Worm (Caenorhabditis elegans) whole organism, L2 larva: Measurements from ENCODE around the gene gcst-1.
A peak's percentile ranks its signal among the peaks of the same experiment; 100 is the strongest.

Source experiments
- C34F6.9 ChIP-seq: fragments of 150-350 bp; optimal IDR thresholded peaks from 2 replicates; lab custom pipeline; 2014; ENCODE audit warnings: missing biosample characterization, missing genetic modification characterization
- F13H6.1 ChIP-seq: sonication (generic microtip); optimal IDR thresholded peaks from 2 replicates; lab custom pipeline; 2016; ENCODE audit warnings: missing genetic modification characterization, missing compliant biosample characterization
- Y55F3AM.14 ChIP-seq: fragments of 200-800 bp; sonication (Bioruptor generic); optimal IDR thresholded peaks from 2 replicates; lab custom pipeline; 2018; ENCODE audit warnings: mild to moderate bottlenecking, missing genetic modification characterization, missing compliant biosample characterization
- aly-2 ChIP-seq: fragments of 150-350 bp; optimal IDR thresholded peaks from 2 replicates; lab custom pipeline; 2014; ENCODE audit warnings: missing biosample characterization, missing genetic modification characterization
- ama-1 ChIP-seq: fragments of 150-350 bp; optimal IDR thresholded peaks from 2 replicates; lab custom pipeline; 2018; ENCODE audit warnings: inconsistent platforms
- blmp-1 ChIP-seq: sonication (generic microtip); optimal IDR thresholded peaks from 2 replicates; lab custom pipeline; 2017; ENCODE audit warnings: missing genetic modification characterization, mild to moderate bottlenecking, missing compliant biosample characterization, antibody characterized with exemption, moderate library complexity; ENCODE audit not compliant: insufficient read depth
- ceh-16 ChIP-seq: fragments of 150-350 bp; optimal IDR thresholded peaks from 2 replicates; lab custom pipeline; 2014; ENCODE audit warnings: missing biosample characterization, missing genetic modification characterization
- ceh-82 ChIP-seq: fragments of 150-350 bp; optimal IDR thresholded peaks from 2 replicates; lab custom pipeline; 2014; ENCODE audit warnings: missing biosample characterization, missing genetic modification characterization
- elt-3 ChIP-seq: sonication (generic microtip); optimal IDR thresholded peaks from 2 replicates; lab custom pipeline; 2017; ENCODE audit warnings: missing biosample characterization, missing genetic modification characterization
- gmeb-1 ChIP-seq: fragments of 150-350 bp; optimal IDR thresholded peaks from 2 replicates; lab custom pipeline; 2014; ENCODE audit warnings: missing biosample characterization, missing genetic modification characterization
- lin-11 ChIP-seq: fragments of 150-350 bp; sonication (generic microtip); optimal IDR thresholded peaks from 2 replicates; lab custom pipeline; 2014; ENCODE audit warnings: missing biosample characterization, missing genetic modification characterization, inconsistent platforms, mixed read lengths
- lin-13 ChIP-seq: fragments of 150-350 bp; optimal IDR thresholded peaks from 2 replicates; lab custom pipeline; 2014; ENCODE audit warnings: missing biosample characterization, missing genetic modification reagents, missing genetic modification characterization
- lin-39 ChIP-seq: fragments of 150-350 bp; optimal IDR thresholded peaks from 2 replicates; lab custom pipeline; 2014; ENCODE audit warnings: missing biosample characterization, missing genetic modification reagents, missing genetic modification characterization
- lsy-2 ChIP-seq, 2 experiments: fragments of 150-350 bp in 1 of 2; sonication (generic microtip) in 1 of 2; optimal IDR thresholded peaks; 2 replicates each; lab custom pipeline; 2014 to 2017; ENCODE audit warnings: missing biosample characterization in 2 of 2, missing genetic modification characterization in 2 of 2
- mbf-1 ChIP-seq: sonication (generic microtip); optimal IDR thresholded peaks from 2 replicates; lab custom pipeline; 2017; ENCODE audit warnings: missing biosample characterization, missing genetic modification characterization
- mdl-1 ChIP-seq, 2 experiments: fragments of 150-350 bp in 1 of 2; sonication (generic microtip) in 1 of 2; optimal IDR thresholded peaks; 2 replicates each; lab custom pipeline; 2017; ENCODE audit warnings: missing biosample characterization in 2 of 2, missing genetic modification characterization in 2 of 2
- nhr-21 ChIP-seq: fragments of 150-350 bp; optimal IDR thresholded peaks from 2 replicates; lab custom pipeline; 2014; ENCODE audit warnings: missing biosample characterization, missing genetic modification characterization
- nhr-23 ChIP-seq: fragments of 150-350 bp; optimal IDR thresholded peaks from 2 replicates; lab custom pipeline; 2014; ENCODE audit warnings: missing biosample characterization, missing genetic modification reagents, missing genetic modification characterization
- nhr-237 ChIP-seq: fragments of 150-350 bp; optimal IDR thresholded peaks from 2 replicates; lab custom pipeline; 2014; ENCODE audit warnings: missing biosample characterization, missing genetic modification characterization
- nhr-25 ChIP-seq: fragments of 150-350 bp; sonication (generic microtip); optimal IDR thresholded peaks from 3 replicates; lab custom pipeline; 2014; ENCODE audit warnings: missing biosample characterization, missing genetic modification characterization
- nhr-77 ChIP-seq: fragments of 150-350 bp; optimal IDR thresholded peaks from 2 replicates; lab custom pipeline; 2014; ENCODE audit warnings: missing biosample characterization, missing genetic modification characterization
- sem-4 ChIP-seq: fragments of 150-350 bp; optimal IDR thresholded peaks from 2 replicates; lab custom pipeline; 2014; ENCODE audit warnings: missing biosample characterization, missing genetic modification reagents, missing genetic modification characterization
- sma-9 ChIP-seq, 2 experiments: fragments of 150-350 bp in 1 of 2; sonication (generic microtip) in 1 of 2; optimal IDR thresholded peaks; 2 replicates each; lab custom pipeline; 2014 to 2016; ENCODE audit warnings: missing genetic modification characterization in 2 of 2, mild to moderate bottlenecking in 1 of 2, missing biosample characterization in 1 of 2, missing compliant biosample characterization in 1 of 2, missing genetic modification reagents in 1 of 2, moderate library complexity in 1 of 2
- snpc-4 ChIP-seq: fragments of 150-350 bp; optimal IDR thresholded peaks from 2 replicates; lab custom pipeline; 2014; ENCODE audit warnings: missing biosample characterization, missing genetic modification characterization
- unc-62 ChIP-seq: fragments of 150-350 bp; optimal IDR thresholded peaks from 2 replicates; lab custom pipeline; 2014; ENCODE audit warnings: missing biosample characterization, missing genetic modification reagents, missing genetic modification characterization
- zag-1 ChIP-seq: fragments of 150-350 bp; optimal IDR thresholded peaks from 2 replicates; lab custom pipeline; 2014; ENCODE audit warnings: missing biosample characterization, missing genetic modification characterization
- ztf-11 ChIP-seq: sonication (generic microtip); optimal IDR thresholded peaks from 2 replicates; lab custom pipeline; 2017; ENCODE audit warnings: missing biosample characterization, missing genetic modification characterization

The gcst-1 gene

ce11 chrV:5701106-5701505 is 11.6 kb upstream of the gcst-1 start (continued):
- TF ChIP-seq gmeb-1 (no peak), blmp-1 (tag; lab: Kevin White, UChicago) (peak; percentile 2)

DNA sequence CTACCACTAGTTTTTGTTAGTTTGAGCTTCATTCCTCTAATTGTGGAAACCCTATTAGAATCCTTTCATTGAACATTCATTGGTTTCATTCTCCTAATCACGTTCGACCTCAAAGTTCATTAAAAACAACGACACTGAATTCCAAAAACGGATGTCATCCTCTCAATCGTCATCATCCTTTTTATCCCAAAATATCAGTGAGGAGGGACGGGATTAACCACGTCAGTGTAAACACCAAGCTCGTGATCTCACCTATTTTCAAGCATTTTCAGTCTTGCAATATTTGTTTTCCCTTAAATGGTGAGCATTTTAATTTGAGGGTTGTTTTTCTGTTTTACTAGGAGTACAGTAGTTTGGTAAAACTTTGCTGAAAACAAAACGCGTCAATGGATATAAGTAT is 8.3 kb upstream of the gcst-1 start:
- TF ChIP-seq sma-9 (GFP tag; optimal IDR thresholded peaks at IDR 0.05; lab: Kevin White, UChicago) (peak; percentile 5), sma-9 (tag; optimal IDR thresholded peaks at IDR 0.05; lab: Kevin White, UChicago) (no peak), sem-4 (tag; lab: Kevin White, UChicago) (no peak), unc-62 (GFP tag; lab: Kevin White, UChicago) (no peak), elt-3 (tag; lab: Kevin White, UChicago) (no peak)

ce11 chrV:5705510-5705909 is 7.2 kb upstream of the gcst-1 start, which contains the start of gene peli-1:
Gene peli-1 (plus strand): TSS chrV:5705810.
- TF ChIP-seq sem-4 (tag; lab: Kevin White, UChicago) (no peak), mbf-1 (tag; lab: Kevin White, UChicago) (no peak)

ce11 chrV:5708331-5708730 is 4.4 kb upstream of the gcst-1 start:
- TF ChIP-seq ama-1 (lab: Kevin White, UChicago): no peak
- TF ChIP-seq blmp-1 (tag; lab: Kevin White, UChicago): no peak
- TF ChIP-seq C34F6.9 (tag; lab: Kevin White, UChicago): no peak
- TF ChIP-seq nhr-77 (tag; lab: Kevin White, UChicago): no peak

DNA sequence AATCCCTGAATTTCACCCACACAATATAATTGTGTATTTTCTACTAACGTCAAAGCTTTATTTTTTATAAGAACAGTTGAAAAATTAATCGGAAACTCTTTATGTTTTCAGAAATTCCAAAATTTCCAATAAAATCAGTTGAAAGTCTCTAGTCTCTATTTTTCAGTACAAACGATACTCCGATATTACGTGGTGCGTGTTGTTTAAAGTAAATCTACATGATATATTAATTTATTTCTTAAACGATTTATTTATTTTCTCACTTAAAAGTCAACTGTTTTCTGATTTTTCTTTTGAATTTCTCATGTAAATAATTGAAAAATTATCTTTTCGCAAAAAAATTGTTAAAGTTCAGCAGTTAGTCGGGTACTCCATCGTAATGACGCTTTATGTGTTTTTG is 539 bp upstream of the gcst-1 start:
- TF ChIP-seq lin-39 (tag; lab: Kevin White, UChicago): no peak
- peak; percentile 17 for TF ChIP-seq C34F6.9 (tag; lab: Kevin White, UChicago)
- TF ChIP-seq lsy-2 (tag; optimal IDR thresholded peaks at IDR 0.05; lab: Kevin White, UChicago): peak in 1 of 2 experiments; percentile 9

DNA sequence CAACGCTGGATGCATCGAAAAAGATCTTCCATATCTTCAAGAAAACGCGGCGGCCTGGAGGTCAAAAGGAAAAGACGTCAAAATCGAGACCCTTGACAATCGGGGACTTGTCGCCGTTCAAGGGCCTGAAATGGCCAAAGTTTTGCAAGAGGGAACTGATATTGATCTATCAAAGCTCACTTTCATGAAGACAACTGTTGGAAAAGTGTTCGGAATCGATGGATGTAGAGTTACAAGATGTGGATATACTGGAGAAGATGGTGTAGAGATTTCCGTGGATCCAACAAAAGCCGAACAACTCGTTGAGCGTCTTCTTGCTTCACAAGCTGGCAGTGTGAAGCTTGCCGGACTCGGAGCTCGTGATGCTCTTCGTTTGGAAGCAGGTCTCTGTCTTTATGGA is 782 bp downstream of the gcst-1 start:
- TF ChIP-seq F13H6.1 (tag; lab: Kevin White, UChicago) (no peak), lsy-2 (tag; optimal IDR thresholded peaks at IDR 0.05; lab: Kevin White, UChicago) (no peak), ama-1 (lab: Kevin White, UChicago) (no peak), elt-3 (tag; lab: Kevin White, UChicago) (no peak), nhr-23 (tag; lab: Kevin White, UChicago) (no peak), gmeb-1 (no peak), aly-2 (tag; lab: Kevin White, UChicago) (no peak), sma-9 (GFP tag; optimal IDR thresholded peaks at IDR 0.05; lab: Kevin White, UChicago) (no peak), sma-9 (tag; optimal IDR thresholded peaks at IDR 0.05; lab: Kevin White, UChicago) (no peak), snpc-4 (tag; lab: Kevin White, UChicago) (no peak), lin-11 (tag; lab: Kevin White, UChicago) (no peak), lin-13 (GFP tag; lab: Kevin White, UChicago) (no peak), ztf-11 (no peak), zag-1 (tag; lab: Kevin White, UChicago) (no peak), Y55F3AM.14 (GFP tag; lab: Kevin White, UChicago) (no peak), nhr-237 (tag; lab: Kevin White, UChicago) (no peak), ceh-16 (tag; lab: Kevin White, UChicago) (no peak), mdl-1 (tag; optimal IDR thresholded peaks at IDR 0.05; lab: Kevin White, UChicago) (no peak)
- TF ChIP-seq, all 48 proteins: peak for 0

DNA sequence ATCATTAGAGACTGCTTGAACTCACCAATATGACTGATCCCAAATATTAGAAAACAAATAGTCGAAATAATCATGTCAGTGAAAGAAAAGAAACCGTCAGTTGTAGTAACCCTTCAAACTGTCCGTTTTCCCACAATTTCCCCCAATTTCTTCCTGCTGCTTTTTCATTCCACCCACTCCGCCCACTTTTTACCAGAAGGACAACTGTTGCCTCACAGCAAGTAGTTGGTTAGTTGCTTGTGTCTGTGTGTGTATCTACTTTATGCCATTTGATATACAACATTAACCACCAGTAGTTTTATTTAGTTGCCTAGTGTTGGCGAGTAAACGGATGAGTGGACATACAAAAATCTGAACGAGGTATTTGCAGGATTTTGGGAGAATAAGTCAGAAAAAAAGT is 3.8 kb downstream of the gcst-1 start, which contains the start of gene K09H11.9:
K09H11.9 (minus strand) TSS at position 101 of the 400 bp plus-strand sequence.
- TF ChIP-seq F13H6.1 (tag; lab: Kevin White, UChicago): no peak
- TF ChIP-seq lsy-2 (tag; optimal IDR thresholded peaks at IDR 0.05; lab: Kevin White, UChicago): no peak
- TF ChIP-seq nhr-21 (tag; lab: Kevin White, UChicago): no peak
- TF ChIP-seq ceh-82: no peak
- TF ChIP-seq nhr-25 (tag; lab: Kevin White, UChicago): no peak
- TF ChIP-seq sem-4 (tag; lab: Kevin White, UChicago): no peak
- TF ChIP-seq lin-13 (GFP tag; lab: Kevin White, UChicago): no peak
